Worm (Caenorhabditis elegans) whole organism, L1 larva: ENCODE measurements around the gene nlp-7.

ENCODE experiments used
- blmp-1 ChIP-seq: fragments of 150-350 bp; optimal IDR thresholded peaks from 2 replicates; lab custom pipeline; 2014; ENCODE audit warnings: missing biosample characterization, missing genetic modification characterization
- elt-3 ChIP-seq, 6 experiments: fragments of 150-350 bp in 1 of 6; sonication (generic microtip); optimal IDR thresholded peaks; 2 replicates each; lab custom pipeline; 2017 to 2018; ENCODE audit warnings: missing biosample characterization in 6 of 6, missing genetic modification characterization in 6 of 6, inconsistent platforms in 1 of 6
- nhr-237 ChIP-seq: fragments of 150-350 bp; optimal IDR thresholded peaks from 2 replicates; lab custom pipeline; 2014; ENCODE audit warnings: missing biosample characterization, missing genetic modification characterization
- unc-98 ChIP-seq: fragments of 200-800 bp; sonication (Bioruptor generic); IDR thresholded peaks from 2 replicates; pipeline ENCODE4 v1.3.6; 2022; ENCODE audit warnings: missing genetic modification characterization, missing compliant biosample characterization

DNA sequence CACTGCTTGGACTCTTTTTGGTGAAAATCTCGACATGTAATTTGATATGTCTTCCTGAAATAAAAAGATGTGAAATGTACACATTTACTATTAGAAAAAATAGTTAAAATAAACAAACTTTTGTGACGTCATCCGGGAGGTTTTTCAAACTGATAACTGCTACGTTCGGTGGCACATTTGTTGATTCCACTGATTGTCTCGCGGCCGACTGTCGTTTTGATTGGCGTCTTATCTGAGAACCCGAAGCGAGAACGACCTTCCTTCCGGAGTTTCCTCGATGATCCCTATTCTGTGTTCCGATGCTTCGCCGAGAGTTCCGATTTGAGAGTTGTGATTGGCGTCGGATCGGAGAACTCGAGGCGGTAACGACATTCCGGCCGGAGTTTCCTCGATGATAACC is 11.2 kb downstream of the nlp-7 start:
- no peak for TF ChIP-seq unc-98 (GFP tag; lab: Robert Waterston, UW)
- TF ChIP-seq nhr-237, result no peak
- no peak for TF ChIP-seq elt-3 (tag; optimal IDR thresholded peaks at IDR 0.05; lab: Kevin White, UChicago)
- TF ChIP-seq blmp-1 (tag; lab: Kevin White, UChicago), result no peak
